Worm (Caenorhabditis elegans): ENCODE measurements around the gene F33D4.6.

DNA sequence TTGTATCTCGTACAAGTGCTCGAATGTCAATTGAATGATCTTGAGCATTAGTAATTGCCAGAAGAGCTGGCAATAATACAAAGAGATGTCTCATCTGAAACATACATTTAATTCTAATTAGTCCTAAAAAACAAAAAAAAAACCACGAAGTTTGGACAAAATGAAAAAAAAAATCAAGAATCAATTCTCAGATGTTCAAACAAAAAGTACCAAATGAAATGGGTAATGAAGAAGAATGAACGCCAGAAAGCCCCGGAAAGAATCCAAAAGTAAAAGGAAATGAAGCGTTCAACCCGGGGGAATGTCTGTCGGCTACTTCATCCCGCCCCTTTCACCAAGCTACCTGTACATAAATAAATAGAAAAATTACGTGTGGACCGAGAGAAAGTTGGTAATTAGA, at the start of gene F33D4.6:
- TF ChIP-seq nhr-11 (tag; optimal IDR thresholded peaks at IDR 0.05) = no peak
- TF ChIP-seq sox-2 (GFP tag; IDR thresholded peaks at IDR 0.05) = no peak
- no peak for TF ChIP-seq ztf-16 (tag; optimal IDR thresholded peaks at IDR 0.05)
- no peak for TF ChIP-seq syd-9 (tag; optimal IDR thresholded peaks at IDR 0.05)
- no peak for TF ChIP-seq lin-11 (tag; optimal IDR thresholded peaks at IDR 0.05)
- no peak for TF ChIP-seq C38D4.7 (GFP tag; optimal IDR thresholded peaks at IDR 0.05)
- TF ChIP-seq ceh-14 (tag; optimal IDR thresholded peaks at IDR 0.05) = no peak
- TF ChIP-seq zip-5 (tag; optimal IDR thresholded peaks at IDR 0.05) = no peak
- TF ChIP-seq ceh-34 (tag; optimal IDR thresholded peaks at IDR 0.05) = no peak
- no peak for TF ChIP-seq unc-86 (tag; optimal IDR thresholded peaks at IDR 0.05)
- TF ChIP-seq pqm-1 (tag; optimal IDR thresholded peaks at IDR 0.05) = no peak
